Worm (Caenorhabditis elegans): ENCODE measurements around the gene pitr-2.

ce11 chrV:9152339-9152738, 14.8 kb upstream of the pitr-2 start:
- TF ChIP-seq tbx-2 (tag; optimal IDR thresholded peaks at IDR 0.05) (no peak), snpc-4 (tag; optimal IDR thresholded peaks at IDR 0.05) (no peak), ztf-11 (tag; optimal IDR thresholded peaks at IDR 0.05) (no peak), nhr-237 (tag; optimal IDR thresholded peaks at IDR 0.05) (no peak), sptf-1 (tag; optimal IDR thresholded peaks at IDR 0.05) (no peak), dpl-1 (GFP tag; optimal IDR thresholded peaks at IDR 0.05) (no peak), ceh-82 (tag; optimal IDR thresholded peaks at IDR 0.05) (no peak), sup-37 (GFP tag; optimal IDR thresholded peaks at IDR 0.05) (no peak), fkh-10 (GFP tag; optimal IDR thresholded peaks at IDR 0.05) (no peak)
